Worm (Caenorhabditis elegans) whole organism, L4/young adult: ENCODE data around the gene gldi-9.

Source experiments
- W03F9.2 ChIP-seq: fragments of 150-350 bp; optimal IDR thresholded peaks from 2 replicates; lab custom pipeline; 2014; ENCODE audit warnings: missing biosample characterization, missing genetic modification characterization
- dao-5 ChIP-seq: sonication (generic microtip); optimal IDR thresholded peaks from 2 replicates; lab custom pipeline; 2016; ENCODE audit warnings: missing genotype, missing genetic modification characterization, moderate library complexity, missing compliant biosample characterization

- TF ChIP-seq dao-5 (tag; lab: Kevin White, UChicago) (no peak), W03F9.2 (no peak)
Measured at ce11 chrIII:2757478-2757877, 1.3 kb upstream of the gldi-9 start.
